Worm (Caenorhabditis elegans) whole organism, mixed stage, embryonic: Measurements from ENCODE around the gene ilcr-2.

Experiments used
- flh-1 ChIP-seq: fragments of 200-800 bp; sonication (Bioruptor generic); optimal IDR thresholded peaks from 2 replicates; lab custom pipeline; 2018; ENCODE audit warnings: mild to moderate bottlenecking, missing genetic modification characterization, moderate library complexity, missing compliant biosample characterization
- unc-39 ChIP-seq: fragments of 150-350 bp; optimal IDR thresholded peaks from 2 replicates; lab custom pipeline; 2014; ENCODE audit warnings: missing biosample characterization, missing genetic modification characterization

DNA sequence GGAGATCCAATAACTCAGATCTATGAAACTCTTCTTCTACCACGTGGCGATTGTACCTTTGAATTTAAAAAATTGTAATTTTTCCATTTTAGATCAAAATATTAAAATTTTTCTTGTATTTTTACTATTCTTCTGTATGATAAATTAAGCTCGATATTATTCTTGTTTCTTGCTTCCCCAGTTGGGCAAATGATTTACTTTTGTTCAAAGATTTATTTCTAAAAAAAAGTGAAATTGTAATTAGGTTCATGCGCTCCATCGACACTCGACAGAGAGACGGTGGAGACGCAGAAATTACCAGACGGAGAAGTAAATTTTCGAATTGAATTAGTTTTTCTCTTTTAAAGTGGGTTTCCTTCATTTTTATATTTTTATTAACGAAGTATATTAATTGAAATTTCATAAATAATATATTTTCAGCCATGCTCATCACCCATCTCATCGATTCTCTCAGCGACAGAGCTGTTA is 30.8 kb downstream of the ilcr-2 start, which contains the start of gene npp-24:
- TF ChIP-seq flh-1 (GFP tag; lab: Kevin White, UChicago) (no peak), unc-39 (tag; lab: Kevin White, UChicago) (no peak)
